Fruit fly (Drosophila melanogaster): ENCODE data around the gene CG14892.

dm6 chr3R:16545705-16546104 is 48.5 kb upstream of the CG14892 start:
- no peak for TF ChIP-seq CG14965 (GFP tag; optimal IDR thresholded peaks at IDR 0.05; ENCODE audit: borderline replicate concordance)
- no peak for TF ChIP-seq CG4820 (GFP tag; optimal IDR thresholded peaks at IDR 0.05)
